Fruit fly (Drosophila melanogaster) whole organism, embryonic: ENCODE measurements around the gene CG3652.

Experiments
- Aef1 ChIP-seq: fragments of 200-800 bp; sonication (Bioruptor generic); IDR thresholded peaks from 3 replicates; pipeline ENCODE4 v1.3.6; 2022; ENCODE audit warnings: missing biosample characterization, missing genetic modification characterization
- Bgb ChIP-seq: fragments of 200-800 bp; sonication (Bioruptor generic); IDR thresholded peaks from 2 replicates; pipeline ENCODE4 v1.3.6; 2022; ENCODE audit warnings: missing biosample characterization, missing genetic modification characterization; ENCODE audit not compliant: partially characterized antibody
- Blimp-1 ChIP-seq: fragments of 200-800 bp; sonication (Bioruptor generic); optimal IDR thresholded peaks from 3 replicates; lab custom pipeline; 2018; ENCODE audit warnings: missing biosample characterization, missing genetic modification characterization, mild to moderate bottlenecking, moderate library complexity, missing genetic modification reagents
- CG15073 ChIP-seq: fragments of 200-800 bp; sonication (Bioruptor generic); optimal IDR thresholded peaks from 2 replicates; lab custom pipeline; 2016; ENCODE audit warnings: missing biosample characterization, missing genetic modification characterization
- CG15479 ChIP-seq: fragments of 200-800 bp; sonication (Bioruptor generic); optimal IDR thresholded peaks from 3 replicates; lab custom pipeline; 2019; ENCODE audit warnings: missing biosample characterization, mild to moderate bottlenecking, missing genetic modification characterization, moderate library complexity
- CG16863 ChIP-seq: fragments of 200-800 bp; sonication (Bioruptor generic); optimal IDR thresholded peaks from 3 replicates; lab custom pipeline; 2016; ENCODE audit warnings: missing biosample characterization, missing genetic modification characterization
- CG17361 ChIP-seq: fragments of 200-800 bp; sonication (Bioruptor generic); IDR thresholded peaks from 3 replicates; pipeline ENCODE4 v1.3.6; 2022; ENCODE audit warnings: missing biosample characterization, missing genetic modification characterization
- CG17612 ChIP-seq: fragments of 200-800 bp; sonication (Bioruptor generic); IDR thresholded peaks from 2 replicates; pipeline ENCODE4 v1.3.6; 2022; ENCODE audit warnings: missing biosample characterization, missing genetic modification characterization
- CG17829 ChIP-seq: fragments of 200-800 bp; optimal IDR thresholded peaks from 2 replicates; lab custom pipeline; 2019; ENCODE audit warnings: missing biosample characterization, mild to moderate bottlenecking, missing genetic modification characterization, moderate library complexity
- CG18619 ChIP-seq: fragments of 200-800 bp; sonication (Bioruptor generic); optimal IDR thresholded peaks from 3 replicates; lab custom pipeline; 2017; ENCODE audit warnings: missing biosample characterization, mild to moderate bottlenecking, missing genetic modification characterization
- CG2120 ChIP-seq: fragments of 200-800 bp; sonication (Bioruptor generic); optimal IDR thresholded peaks from 3 replicates; lab custom pipeline; 2016; ENCODE audit warnings: missing biosample characterization, missing genetic modification characterization
- CG2199 ChIP-seq: fragments of 200-800 bp; sonication (Bioruptor generic); IDR thresholded peaks from 3 replicates; pipeline ENCODE4 v1.3.6; 2022; ENCODE audit warnings: missing biosample characterization, missing genetic modification characterization
- CG31388 ChIP-seq: fragments of 200-800 bp; sonication (Bioruptor generic); optimal IDR thresholded peaks from 2 replicates; lab custom pipeline; 2016; ENCODE audit warnings: missing biosample characterization, missing genetic modification characterization
- CG42726 ChIP-seq: fragments of 200-800 bp; sonication (Bioruptor generic); IDR thresholded peaks from 2 replicates; pipeline ENCODE4 v1.3.6; 2022; ENCODE audit warnings: missing biosample characterization, missing genetic modification characterization; ENCODE audit not compliant: partially characterized antibody
- CG4424 ChIP-seq: fragments of 200-800 bp; sonication (Bioruptor generic); optimal IDR thresholded peaks from 3 replicates; lab custom pipeline; 2016; ENCODE audit warnings: missing biosample characterization, missing genetic modification characterization
- CG7839 ChIP-seq: fragments of 200-800 bp; sonication (Bioruptor generic); optimal IDR thresholded peaks from 3 replicates; lab custom pipeline; 2018; ENCODE audit warnings: missing biosample characterization, mild to moderate bottlenecking, missing genetic modification characterization, moderate library complexity
- CG9609 ChIP-seq: fragments of 200-800 bp; sonication (Bioruptor generic); optimal IDR thresholded peaks from 3 replicates; lab custom pipeline; 2016; ENCODE audit warnings: missing biosample characterization, missing genetic modification characterization
- HLH3B ChIP-seq: fragments of 200-800 bp; sonication (Bioruptor generic); IDR thresholded peaks from 2 replicates; pipeline ENCODE4 v1.3.6; 2022; ENCODE audit warnings: missing biosample characterization, missing genetic modification characterization
- Hr78 ChIP-seq, 2 experiments: fragments of 200-800 bp in 1 of 2; fragments of >200 bp in 1 of 2; sonication (Bioruptor generic) in 1 of 2; optimal IDR thresholded peaks; 2 replicates each; lab custom pipeline; 2017 to 2019; ENCODE audit warnings: missing biosample characterization in 2 of 2, missing genetic modification characterization in 2 of 2, mild to moderate bottlenecking in 1 of 2, moderate library complexity in 1 of 2
- Kr ChIP-seq: fragments of 200-800 bp; sonication (Bioruptor generic); optimal IDR thresholded peaks from 2 replicates; lab custom pipeline; 2017; ENCODE audit warnings: missing biosample characterization, mild to moderate bottlenecking, missing genetic modification characterization
- Med ChIP-seq: fragments of 200-800 bp; sonication (Bioruptor generic); peaks from one replicate; lab custom pipeline; 2016; ENCODE audit warnings: missing biosample characterization, missing genetic modification characterization, mild to moderate bottlenecking, inconsistent platforms, moderate library complexity
- PHDP ChIP-seq: fragments of 200-800 bp; sonication (Bioruptor generic); optimal IDR thresholded peaks from 3 replicates; lab custom pipeline; 2018; ENCODE audit warnings: missing biosample characterization, mild to moderate bottlenecking, missing genetic modification characterization, moderate library complexity
- Side ChIP-seq: fragments of 200-800 bp; sonication (Bioruptor generic); optimal IDR thresholded peaks from 2 replicates; lab custom pipeline; 2016; ENCODE audit warnings: missing biosample characterization, missing genetic modification characterization
- Stat92E ChIP-seq, 3 experiments: fragments of >200 bp in 2 of 3; fragments of 200-800 bp in 1 of 3; sonication (Bioruptor generic) in 1 of 3; optimal IDR thresholded peaks; 2 replicates each; lab custom pipeline; 2017 to 2019; ENCODE audit warnings: missing biosample characterization in 3 of 3, missing genetic modification characterization in 3 of 3, mild to moderate bottlenecking in 1 of 3, moderate library complexity in 1 of 3
- Taf1 ChIP-seq: fragments of 200-800 bp; sonication (Bioruptor generic); IDR thresholded peaks from 2 replicates; pipeline ENCODE4 v1.3.6; 2022; ENCODE audit warnings: missing biosample characterization, missing genetic modification characterization
- ac ChIP-seq: fragments of 200-800 bp; sonication (Bioruptor generic); optimal IDR thresholded peaks from 3 replicates; lab custom pipeline; 2017; ENCODE audit warnings: missing biosample characterization, mild to moderate bottlenecking, missing genetic modification characterization
- btn ChIP-seq: fragments of 200-800 bp; sonication (Bioruptor generic); optimal IDR thresholded peaks from 2 replicates; lab custom pipeline; 2016; ENCODE audit warnings: missing biosample characterization, missing genetic modification characterization
- cad ChIP-seq: fragments of >200 bp; optimal IDR thresholded peaks from 2 replicates; lab custom pipeline; 2017; ENCODE audit warnings: missing biosample characterization, missing genetic modification characterization
- cas ChIP-seq: fragments of 200-800 bp; sonication (Bioruptor generic); IDR thresholded peaks from 2 replicates; pipeline ENCODE4 v1.3.6; 2022; ENCODE audit warnings: missing biosample characterization, missing genetic modification characterization
- chinmo ChIP-seq: fragments of 200-800 bp; sonication (Bioruptor generic); IDR thresholded peaks from 4 replicates; pipeline ENCODE4 v1.3.6; 2022; ENCODE audit warnings: missing biosample characterization, missing genetic modification characterization; ENCODE audit not compliant: partially characterized antibody
- chn ChIP-seq: fragments of 200-800 bp; sonication (Bioruptor generic); optimal IDR thresholded peaks from 2 replicates; lab custom pipeline; 2016; ENCODE audit warnings: missing biosample characterization, missing genetic modification characterization
- dpn ChIP-seq, 2 experiments: fragments of 200-800 bp; sonication (Bioruptor generic); optimal IDR thresholded peaks; 3 replicates each; lab custom pipeline; 2016; ENCODE audit warnings: missing biosample characterization in 2 of 2, missing genetic modification characterization in 2 of 2
- fru ChIP-seq: fragments of >200 bp; optimal IDR thresholded peaks from 2 replicates; lab custom pipeline; 2017
- jing ChIP-seq: fragments of 200-800 bp; sonication (Bioruptor generic); optimal IDR thresholded peaks from 2 replicates; lab custom pipeline; 2018; ENCODE audit warnings: missing biosample characterization, mild to moderate bottlenecking, missing genetic modification characterization
- ken ChIP-seq: fragments of 200-800 bp; sonication (Bioruptor generic); IDR thresholded peaks from 3 replicates; pipeline ENCODE4 v1.3.6; 2022; ENCODE audit warnings: missing biosample characterization, missing genetic modification characterization
- kni ChIP-seq: fragments of 200-800 bp; sonication (Bioruptor generic); optimal IDR thresholded peaks from 3 replicates; lab custom pipeline; 2017; ENCODE audit warnings: mild to moderate bottlenecking, missing biosample characterization, missing genetic modification reagents, missing genetic modification characterization
- mirr ChIP-seq: fragments of 200-800 bp; sonication (Bioruptor generic); optimal IDR thresholded peaks from 3 replicates; lab custom pipeline; 2018; ENCODE audit warnings: missing biosample characterization, mild to moderate bottlenecking, missing genetic modification characterization
- odd ChIP-seq: fragments of 200-800 bp; sonication (Bioruptor generic); optimal IDR thresholded peaks from 2 replicates; lab custom pipeline; 2017; ENCODE audit warnings: missing biosample characterization, mild to moderate bottlenecking, missing genetic modification characterization
- sens ChIP-seq: fragments of 200-800 bp; sonication (Bioruptor generic); peaks from one replicate; lab custom pipeline; 2016; ENCODE audit warnings: missing biosample characterization, missing genetic modification characterization
- tll ChIP-seq, 2 experiments: fragments of 200-800 bp in 1 of 2; fragments of >200 bp in 1 of 2; sonication (Bioruptor generic) in 1 of 2; optimal IDR thresholded peaks; 2 replicates each; lab custom pipeline; 2017 to 2019; ENCODE audit warnings: missing biosample characterization in 2 of 2, missing genetic modification characterization in 2 of 2, mild to moderate bottlenecking in 1 of 2, moderate library complexity in 1 of 2
- twi ChIP-seq: fragments of 200-800 bp; optimal IDR thresholded peaks from 2 replicates; lab custom pipeline; 2019; ENCODE audit warnings: missing biosample characterization, mild to moderate bottlenecking, missing genetic modification characterization, moderate library complexity
- unpg ChIP-seq: fragments of 200-800 bp; sonication (Bioruptor generic); optimal IDR thresholded peaks from 3 replicates; lab custom pipeline; 2018; ENCODE audit warnings: missing biosample characterization, mild to moderate bottlenecking, missing genetic modification characterization, moderate library complexity
- vvl ChIP-seq: fragments of 200-800 bp; sonication (Bioruptor generic); IDR thresholded peaks from 2 replicates; pipeline ENCODE4 v1.3.6; 2022; ENCODE audit warnings: missing biosample characterization, missing genetic modification characterization
- zen ChIP-seq: fragments of 200-800 bp; sonication (Bioruptor generic); optimal IDR thresholded peaks from 3 replicates; lab custom pipeline; 2018; ENCODE audit warnings: missing biosample characterization, mild to moderate bottlenecking, missing genetic modification characterization, moderate library complexity

CG3652 gene

dm6 chr2L:4368553-4369268, 25.0 kb downstream of the CG3652 start (continued):
- TF ChIP-seq CG7839 = no peak
- TF ChIP-seq Stat92E (GFP tag; optimal IDR thresholded peaks at IDR 0.05; lab: Kevin White, UChicago) = peak in 1 of 3 experiments; percentile 68
- peak; percentile 1 for TF ChIP-seq ac (GFP tag; lab: Kevin White, UChicago)
- peak; percentile 70 for TF ChIP-seq Kr
- TF ChIP-seq CG17361 (GFP tag; lab: Robert Waterston, UW) = peak; percentile 27; the same call in 1 of the 3 replicates
- TF ChIP-seq ken (GFP tag; lab: Robert Waterston, UW) = no peak
- peak in 1 of 2 experiments; percentile 89 for TF ChIP-seq tll (GFP tag; optimal IDR thresholded peaks at IDR 0.05; lab: Kevin White, UChicago)
- peak; percentile 25 for TF ChIP-seq odd (GFP tag; lab: Kevin White, UChicago)
- TF ChIP-seq cas = no peak
- no peak for TF ChIP-seq PHDP (tag; lab: Kevin White, UChicago)

- TF ChIP-seq tll (GFP tag; optimal IDR thresholded peaks at IDR 0.05; lab: Kevin White, UChicago) = peak in 1 of 2 experiments; percentile 86
- TF ChIP-seq unpg (GFP tag; lab: Kevin White, UChicago) = no peak
- no peak for TF ChIP-seq CG4424 (GFP tag; lab: Kevin White, UChicago)
- no peak for TF ChIP-seq Bgb (GFP tag; lab: Robert Waterston, UW)
- no peak for TF ChIP-seq HLH3B
- TF ChIP-seq zen (tag; lab: Kevin White, UChicago) = peak; percentile 88
- TF ChIP-seq CG42726 (GFP tag; lab: Robert Waterston, UW) = no peak
- no peak for TF ChIP-seq fru
- no peak for TF ChIP-seq jing (GFP tag; lab: Kevin White, UChicago)
- no peak for TF ChIP-seq Side (GFP tag; lab: Kevin White, UChicago)
- TF ChIP-seq CG9609 (GFP tag; lab: Kevin White, UChicago) = no peak
- TF ChIP-seq Aef1 (GFP tag; lab: Robert Waterston, UW) = no peak
- peak; percentile 68 for TF ChIP-seq cad
- peak; percentile 95 for TF ChIP-seq CG15479
- no peak for TF ChIP-seq Blimp-1
- TF ChIP-seq twi (tag; lab: Kevin White, UChicago) = peak; percentile 88
- no peak for TF ChIP-seq CG2199 (GFP tag; lab: Robert Waterston, UW)
- no peak for TF ChIP-seq mirr (GFP tag; lab: Kevin White, UChicago)
Observed at dm6 chr2L:4366652-4367051, 27.0 kb downstream of the CG3652 start.

- TF ChIP-seq Hr78 (GFP tag; optimal IDR thresholded peaks at IDR 0.05; lab: Kevin White, UChicago) (peak in 1 of 2 experiments; percentile 57), Med (peak; percentile 2), chinmo (0 out of 4 replicates have a peak, but pooled peaks have one; percentile 59), CG15073 (GFP tag; lab: Kevin White, UChicago) (no peak), CG31388 (GFP tag; lab: Kevin White, UChicago) (no peak), dpn (GFP tag; optimal IDR thresholded peaks at IDR 0.05; lab: Kevin White, UChicago) (no peak), chn (GFP tag; lab: Kevin White, UChicago) (no peak), CG16863 (GFP tag; lab: Kevin White, UChicago) (no peak), CG17829 (tag; lab: Kevin White, UChicago) (no peak), vvl (peak; percentile 52; the same call in 1 of the 2 replicates), CG17612 (GFP tag; lab: Robert Waterston, UW) (0 out of 2 replicates have a peak, but pooled peaks have one; percentile 29), CG2120 (no peak), Taf1 (GFP tag; lab: Robert Waterston, UW) (no peak), kni (GFP tag; lab: Kevin White, UChicago) (peak; percentile 88), btn (no peak), CG18619 (GFP tag; lab: Kevin White, UChicago) (no peak), sens (peak; percentile 73)
Observed at dm6 chr2L:4365792-4366326, 27.8 kb downstream of the CG3652 start.
